Fruit fly (Drosophila melanogaster): ENCODE measurements around the gene vn.

vn gene

dm6 chr3L:5845466-5845865 lies at the start of gene vn:
TSS of gene vn (minus strand) at chr3L:5845664.
- no peak for TF ChIP-seq h (optimal IDR thresholded peaks at IDR 0.05)
- no peak for TF ChIP-seq psq (optimal IDR thresholded peaks at IDR 0.05)
- TF ChIP-seq insv (optimal IDR thresholded peaks at IDR 0.05): no peak
- no peak for TF ChIP-seq ttk (optimal IDR thresholded peaks at IDR 0.05)
- TF ChIP-seq Sin3A (optimal IDR thresholded peaks at IDR 0.05): no peak
- TF ChIP-seq Myc (optimal IDR thresholded peaks at IDR 0.05): no peak

dm6 chr3L:5893063-5893462 lies 47.6 kb upstream of the vn start:
- TF ChIP-seq Myc (optimal IDR thresholded peaks at IDR 0.05) (no peak), Sin3A (optimal IDR thresholded peaks at IDR 0.05) (no peak), psq (optimal IDR thresholded peaks at IDR 0.05) (no peak), insv (optimal IDR thresholded peaks at IDR 0.05) (no peak), ttk (optimal IDR thresholded peaks at IDR 0.05) (no peak), h (optimal IDR thresholded peaks at IDR 0.05) (no peak)

dm6 chr3L:5891812-5892211 lies 46.3 kb upstream of the vn start:
- no peak for TF ChIP-seq Myc (optimal IDR thresholded peaks at IDR 0.05)
- no peak for TF ChIP-seq h (optimal IDR thresholded peaks at IDR 0.05)
- TF ChIP-seq psq (optimal IDR thresholded peaks at IDR 0.05): no peak
- no peak for TF ChIP-seq Sin3A (optimal IDR thresholded peaks at IDR 0.05)
- no peak for TF ChIP-seq insv (optimal IDR thresholded peaks at IDR 0.05)
- no peak for TF ChIP-seq ttk (optimal IDR thresholded peaks at IDR 0.05)

dm6 chr3L:5891114-5891513 lies 45.6 kb upstream of the vn start:
- TF ChIP-seq insv (optimal IDR thresholded peaks at IDR 0.05) (no peak), Sin3A (optimal IDR thresholded peaks at IDR 0.05) (no peak), h (optimal IDR thresholded peaks at IDR 0.05) (no peak), ttk (optimal IDR thresholded peaks at IDR 0.05) (no peak), Myc (optimal IDR thresholded peaks at IDR 0.05) (no peak), psq (optimal IDR thresholded peaks at IDR 0.05) (no peak)

dm6 chr3L:5884735-5885134 lies 39.3 kb upstream of the vn start:
- TF ChIP-seq Sin3A (optimal IDR thresholded peaks at IDR 0.05) (no peak), ttk (optimal IDR thresholded peaks at IDR 0.05) (no peak), h (optimal IDR thresholded peaks at IDR 0.05) (no peak), psq (optimal IDR thresholded peaks at IDR 0.05) (no peak), Myc (optimal IDR thresholded peaks at IDR 0.05) (no peak), insv (optimal IDR thresholded peaks at IDR 0.05) (no peak)

dm6 chr3L:5882209-5882403 lies 36.6 kb upstream of the vn start, which contains the start of gene CG13287:
TSS of gene CG13287 (plus strand) at chr3L:5882304.
- no peak for TF ChIP-seq Sin3A (optimal IDR thresholded peaks at IDR 0.05)
- no peak for TF ChIP-seq h (optimal IDR thresholded peaks at IDR 0.05)

dm6 chr3L:5881310-5882208 lies 36.1 kb upstream of the vn start:
- TF ChIP-seq insv (optimal IDR thresholded peaks at IDR 0.05): no peak
- TF ChIP-seq h (optimal IDR thresholded peaks at IDR 0.05): no peak
- no peak for TF ChIP-seq Myc (optimal IDR thresholded peaks at IDR 0.05)
- TF ChIP-seq ttk (optimal IDR thresholded peaks at IDR 0.05): no peak
- TF ChIP-seq psq (optimal IDR thresholded peaks at IDR 0.05): no peak

dm6 chr3L:5878734-5879291 lies 33.3 kb upstream of the vn start:
- TF ChIP-seq Sin3A (optimal IDR thresholded peaks at IDR 0.05): no peak
- no peak for TF ChIP-seq ttk (optimal IDR thresholded peaks at IDR 0.05)
- TF ChIP-seq h (optimal IDR thresholded peaks at IDR 0.05): no peak

dm6 chr3L:5873011-5873410 lies 27.5 kb upstream of the vn start, which contains the start of gene CG18586:
TSS of gene CG18586 (plus strand) at chr3L:5873311.
- TF ChIP-seq Myc (optimal IDR thresholded peaks at IDR 0.05) (no peak), h (optimal IDR thresholded peaks at IDR 0.05) (no peak), Sin3A (optimal IDR thresholded peaks at IDR 0.05) (no peak), psq (optimal IDR thresholded peaks at IDR 0.05) (no peak), insv (optimal IDR thresholded peaks at IDR 0.05) (no peak), ttk (optimal IDR thresholded peaks at IDR 0.05) (no peak)

- TF ChIP-seq ttk (optimal IDR thresholded peaks at IDR 0.05) (no peak), Sin3A (optimal IDR thresholded peaks at IDR 0.05) (no peak)
Observed at dm6 chr3L:5871201-5871600, 25.7 kb upstream of the vn start, which contains the start of gene CG5568. TSS of gene CG5568 (plus strand) at chr3L:5871501.

- TF ChIP-seq h (optimal IDR thresholded peaks at IDR 0.05): no peak
- no peak for TF ChIP-seq Sin3A (optimal IDR thresholded peaks at IDR 0.05)
- TF ChIP-seq ttk (optimal IDR thresholded peaks at IDR 0.05): no peak
- TF ChIP-seq psq (optimal IDR thresholded peaks at IDR 0.05): no peak
- TF ChIP-seq insv (optimal IDR thresholded peaks at IDR 0.05): no peak
- no peak for TF ChIP-seq Myc (optimal IDR thresholded peaks at IDR 0.05)
Observed at dm6 chr3L:5869614-5870204, 24.2 kb upstream of the vn start.

- TF ChIP-seq psq (optimal IDR thresholded peaks at IDR 0.05): no peak
- TF ChIP-seq h (optimal IDR thresholded peaks at IDR 0.05): no peak
- no peak for TF ChIP-seq ttk (optimal IDR thresholded peaks at IDR 0.05)
- TF ChIP-seq insv (optimal IDR thresholded peaks at IDR 0.05): no peak
- TF ChIP-seq Myc (optimal IDR thresholded peaks at IDR 0.05): no peak
- no peak for TF ChIP-seq Sin3A (optimal IDR thresholded peaks at IDR 0.05)
Observed at dm6 chr3L:5866924-5867323, 21.5 kb upstream of the vn start.

All from Kc167 (cell line).